Worm (Caenorhabditis elegans) whole organism, mixed stage, embryonic: Measurements from ENCODE around the gene sre-2.

Experiments used
- M03D4.4 ChIP-seq: sonication (generic microtip); optimal IDR thresholded peaks from 2 replicates; lab custom pipeline; 2017; ENCODE audit warnings: mild to moderate bottlenecking, missing genetic modification characterization, missing compliant biosample characterization
- blmp-1 ChIP-seq: fragments of 150-350 bp; optimal IDR thresholded peaks from 2 replicates; lab custom pipeline; 2014; ENCODE audit warnings: missing biosample characterization, missing genetic modification characterization
- ceh-39 ChIP-seq: fragments of 150-350 bp; optimal IDR thresholded peaks from 2 replicates; lab custom pipeline; 2014; ENCODE audit warnings: missing biosample characterization, missing genetic modification characterization
- ceh-43 ChIP-seq: fragments of 200-800 bp; sonication (Bioruptor generic); optimal IDR thresholded peaks from 2 replicates; lab custom pipeline; 2018; ENCODE audit warnings: mild to moderate bottlenecking, missing genetic modification characterization, moderate library complexity, missing compliant biosample characterization
- ceh-83 ChIP-seq: fragments of 200-800 bp; sonication (Bioruptor generic); optimal IDR thresholded peaks from 2 replicates; lab custom pipeline; 2018; ENCODE audit warnings: mild to moderate bottlenecking, missing genetic modification characterization, missing compliant biosample characterization
- ces-1 ChIP-seq: fragments of 150-350 bp; optimal IDR thresholded peaks from 2 replicates; lab custom pipeline; 2014; ENCODE audit warnings: missing biosample characterization, missing genetic modification reagents, missing genetic modification characterization
- cnd-1 ChIP-seq: fragments of 200-800 bp; sonication (Bioruptor generic); optimal IDR thresholded peaks from 2 replicates; lab custom pipeline; 2018; ENCODE audit warnings: mild to moderate bottlenecking, missing genetic modification characterization, missing compliant biosample characterization
- drap-1 ChIP-seq: fragments of 200-800 bp; sonication (Bioruptor generic); optimal IDR thresholded peaks from 3 replicates; lab custom pipeline; 2018; ENCODE audit warnings: mild to moderate bottlenecking, missing genetic modification characterization, missing compliant biosample characterization
- elt-1 ChIP-seq: sonication (generic microtip); optimal IDR thresholded peaks from 2 replicates; lab custom pipeline; 2017; ENCODE audit warnings: missing genetic modification characterization, mild to moderate bottlenecking, missing compliant biosample characterization, antibody characterized with exemption, moderate library complexity, borderline replicate concordance; ENCODE audit not compliant: insufficient read depth
- elt-3 ChIP-seq: fragments of 150-350 bp; optimal IDR thresholded peaks from 2 replicates; lab custom pipeline; 2014; ENCODE audit warnings: missing biosample characterization, missing genetic modification characterization
- hlh-1 ChIP-seq: fragments of 150-350 bp; optimal IDR thresholded peaks from 2 replicates; lab custom pipeline; 2014; ENCODE audit warnings: missing biosample characterization, missing genetic modification reagents, missing genetic modification characterization
- lin-13 ChIP-seq: fragments of 150-350 bp; optimal IDR thresholded peaks from 2 replicates; lab custom pipeline; 2014; ENCODE audit warnings: missing biosample characterization, missing genetic modification characterization
- lin-32 ChIP-seq: fragments of 200-800 bp; sonication (Bioruptor generic); optimal IDR thresholded peaks from 2 replicates; lab custom pipeline; 2018; ENCODE audit warnings: mild to moderate bottlenecking, missing genetic modification characterization, missing compliant biosample characterization
- lsy-2 ChIP-seq: fragments of 150-350 bp; optimal IDR thresholded peaks from 2 replicates; lab custom pipeline; 2014; ENCODE audit warnings: missing biosample characterization, missing genetic modification characterization
- mab-5 ChIP-seq: fragments of 150-350 bp; optimal IDR thresholded peaks from 2 replicates; lab custom pipeline; 2014; ENCODE audit warnings: missing biosample characterization, missing genetic modification characterization
- mls-2 ChIP-seq: sonication (generic microtip); optimal IDR thresholded peaks from 2 replicates; lab custom pipeline; 2016; ENCODE audit warnings: mild to moderate bottlenecking, missing genetic modification characterization, moderate library complexity, missing compliant biosample characterization
- nhr-12 ChIP-seq: fragments of 150-350 bp; optimal IDR thresholded peaks from 2 replicates; lab custom pipeline; 2014; ENCODE audit warnings: missing biosample characterization, missing genetic modification characterization
- nhr-2 ChIP-seq: fragments of 150-350 bp; optimal IDR thresholded peaks from 2 replicates; lab custom pipeline; 2014; ENCODE audit warnings: missing biosample characterization, missing genetic modification characterization
- nhr-237 ChIP-seq: fragments of 150-350 bp; optimal IDR thresholded peaks from 2 replicates; lab custom pipeline; 2014; ENCODE audit warnings: missing biosample characterization, missing genetic modification characterization
- nhr-76 ChIP-seq: sonication (generic microtip); optimal IDR thresholded peaks from 2 replicates; lab custom pipeline; 2017; ENCODE audit warnings: missing biosample characterization, missing genetic modification characterization
- pha-4 ChIP-seq: fragments of 150-350 bp; optimal IDR thresholded peaks from 2 replicates; lab custom pipeline; 2018; ENCODE audit warnings: missing biosample characterization, missing genetic modification reagents, missing genetic modification characterization
- sem-2 ChIP-seq: fragments of 200-800 bp; sonication (Bioruptor generic); optimal IDR thresholded peaks from 2 replicates; lab custom pipeline; 2018; ENCODE audit warnings: mild to moderate bottlenecking, missing genetic modification characterization, missing compliant biosample characterization
- snpc-4 ChIP-seq: fragments of 150-350 bp; optimal IDR thresholded peaks from 2 replicates; lab custom pipeline; 2014; ENCODE audit warnings: missing biosample characterization, missing genetic modification characterization
- sptf-1 ChIP-seq: sonication (generic microtip); optimal IDR thresholded peaks from 2 replicates; lab custom pipeline; 2017; ENCODE audit warnings: mild to moderate bottlenecking, missing genetic modification characterization, moderate library complexity, missing compliant biosample characterization
- tbx-8 ChIP-seq: fragments of 200-800 bp; sonication (Bioruptor generic); optimal IDR thresholded peaks from 2 replicates; lab custom pipeline; 2018; ENCODE audit warnings: mild to moderate bottlenecking, missing genetic modification characterization, moderate library complexity, missing compliant biosample characterization
- unc-120 ChIP-seq: sonication (generic microtip); optimal IDR thresholded peaks from 2 replicates; lab custom pipeline; 2017; ENCODE audit warnings: missing genetic modification characterization, missing compliant biosample characterization; ENCODE audit not compliant: poor library complexity, severe bottlenecking
- zip-8 ChIP-seq: fragments of 150-350 bp; optimal IDR thresholded peaks from 2 replicates; lab custom pipeline; 2014; ENCODE audit warnings: missing biosample characterization, missing genetic modification characterization
- ztf-11 ChIP-seq: fragments of 150-350 bp; optimal IDR thresholded peaks from 2 replicates; lab custom pipeline; 2014; ENCODE audit warnings: missing biosample characterization, missing genetic modification characterization

The sre-2 gene

ce11 chrII:8138015-8138546, 36.1 kb upstream of the sre-2 start, which contains the start of gene cdc-48.2:
Gene cdc-48.2 (plus strand): TSS chrII:8138496.
- TF ChIP-seq cnd-1 (tag; lab: Kevin White, UChicago) (no peak), ceh-83 (GFP tag; lab: Kevin White, UChicago) (peak; percentile 2)

DNA sequence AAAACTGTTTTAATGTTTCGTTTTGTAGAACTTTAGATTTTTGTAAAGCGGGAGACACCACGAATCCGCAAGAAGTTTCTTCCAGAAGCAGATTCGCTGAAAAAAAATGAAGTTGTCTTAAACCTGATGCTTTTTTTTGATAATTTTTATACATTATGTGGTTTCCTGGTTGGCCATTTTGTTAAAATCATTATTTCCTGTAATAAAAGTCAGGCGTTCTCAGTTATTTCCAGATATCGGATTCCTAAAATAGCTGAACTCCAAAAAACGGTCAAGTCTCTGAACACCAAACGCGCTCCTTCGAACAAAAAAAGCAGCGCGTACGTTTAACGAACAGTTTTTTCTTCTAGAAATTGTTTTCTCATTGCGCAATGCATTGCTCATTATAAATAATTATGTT, 35.4 kb upstream of the sre-2 start:
- TF ChIP-seq zip-8 (peak; percentile 47), lsy-2 (peak; percentile 10), nhr-237 (tag; lab: Kevin White, UChicago) (peak; percentile 67), unc-120 (tag; lab: Kevin White, UChicago) (no peak), ces-1 (GFP tag; lab: Kevin White, UChicago) (peak; percentile 46), sptf-1 (tag; lab: Kevin White, UChicago) (peak; percentile 64)

DNA sequence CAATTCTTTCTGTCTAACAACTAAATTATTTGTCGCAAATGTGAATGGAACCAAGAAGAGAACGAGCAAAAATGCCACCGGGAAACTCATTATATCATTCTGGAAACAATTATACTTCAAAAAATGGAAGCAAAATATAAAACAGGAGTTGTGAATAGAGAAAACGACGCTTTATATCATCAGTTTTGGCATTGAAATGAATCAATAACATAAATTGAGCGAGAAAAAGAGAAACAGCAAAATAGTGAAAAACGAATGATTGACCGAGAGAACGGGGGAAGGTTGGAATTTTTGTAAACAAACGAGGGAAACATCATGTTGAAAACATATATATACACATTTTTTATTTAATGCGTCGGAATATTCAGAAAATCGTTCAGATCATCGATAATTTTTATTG, 34.9 kb upstream of the sre-2 start, which contains the start of gene ctns-1:
Gene ctns-1 (minus strand): TSS at position 101 of the 400 bp plus-strand sequence.
- no peak for TF ChIP-seq nhr-2 (tag; lab: Kevin White, UChicago)

- no peak for TF ChIP-seq drap-1
- no peak for TF ChIP-seq tbx-8 (GFP tag; lab: Kevin White, UChicago)
- TF ChIP-seq snpc-4: no peak
- TF ChIP-seq ceh-39 (tag; lab: Kevin White, UChicago): no peak
- no peak for TF ChIP-seq blmp-1 (tag; lab: Kevin White, UChicago)
- no peak for TF ChIP-seq lin-13 (tag; lab: Kevin White, UChicago)
- TF ChIP-seq ceh-43 (GFP tag; lab: Kevin White, UChicago): no peak
- TF ChIP-seq nhr-12 (tag; lab: Kevin White, UChicago): no peak
- TF ChIP-seq ztf-11 (tag; lab: Kevin White, UChicago): no peak
- TF ChIP-seq nhr-76 (tag; lab: Kevin White, UChicago): no peak
- no peak for TF ChIP-seq lin-32 (GFP tag; lab: Kevin White, UChicago)
- no peak for TF ChIP-seq sptf-1 (tag; lab: Kevin White, UChicago)
- no peak for TF ChIP-seq elt-1 (tag; lab: Kevin White, UChicago)
- no peak for TF ChIP-seq mab-5
- no peak for TF ChIP-seq sem-2 (GFP tag; lab: Kevin White, UChicago)
- no peak for TF ChIP-seq elt-3 (tag; lab: Kevin White, UChicago)
Measured at ce11 chrII:8135953-8136352, 34.0 kb upstream of the sre-2 start.

DNA sequence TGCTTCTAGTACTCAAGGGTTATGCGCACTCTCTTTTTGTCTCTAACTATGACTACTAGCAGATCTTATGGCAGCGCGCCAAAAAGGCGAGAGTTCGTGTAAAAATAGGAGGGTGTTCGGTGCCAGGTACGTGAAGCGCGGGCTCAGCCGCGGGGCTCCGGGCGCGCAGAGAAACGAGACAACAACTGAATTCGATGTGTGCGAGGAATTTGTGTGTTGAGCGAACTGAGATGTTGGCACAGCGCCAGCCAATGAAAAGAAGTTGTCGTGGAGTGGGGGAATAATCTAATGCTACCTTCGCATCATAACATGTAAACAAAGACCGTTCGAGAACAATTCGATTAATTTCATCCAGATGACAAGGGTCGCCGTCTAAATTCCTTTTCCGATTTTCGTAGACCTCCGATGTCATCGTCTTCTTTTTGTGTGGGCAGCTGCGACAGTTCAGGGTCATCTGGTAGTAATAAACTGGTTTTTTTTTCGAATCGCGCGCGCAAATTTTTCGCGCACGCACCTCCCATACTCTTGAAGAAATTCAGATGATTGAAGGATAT, 29.5 kb upstream of the sre-2 start:
- no peak for TF ChIP-seq nhr-2 (tag; lab: Kevin White, UChicago)
- no peak for TF ChIP-seq ceh-39 (tag; lab: Kevin White, UChicago)
- TF ChIP-seq cnd-1 (tag; lab: Kevin White, UChicago): no peak
- TF ChIP-seq ztf-11 (tag; lab: Kevin White, UChicago): no peak
- TF ChIP-seq pha-4 (tag; lab: Kevin White, UChicago): no peak

- TF ChIP-seq nhr-12 (tag; lab: Kevin White, UChicago): no peak
- no peak for TF ChIP-seq ces-1 (GFP tag; lab: Kevin White, UChicago)
- no peak for TF ChIP-seq hlh-1 (tag; lab: Kevin White, UChicago)
- TF ChIP-seq elt-1 (tag; lab: Kevin White, UChicago): no peak
- no peak for TF ChIP-seq mls-2
- no peak for TF ChIP-seq lin-13 (tag; lab: Kevin White, UChicago)
- TF ChIP-seq pha-4 (tag; lab: Kevin White, UChicago): no peak
- TF ChIP-seq elt-3 (tag; lab: Kevin White, UChicago): no peak
- TF ChIP-seq lin-32 (GFP tag; lab: Kevin White, UChicago): no peak
- no peak for TF ChIP-seq M03D4.4 (tag; lab: Kevin White, UChicago)
- TF ChIP-seq, all 35 proteins: peak for 0
Measured at ce11 chrII:8130792-8131191, 28.9 kb upstream of the sre-2 start.
